Fruit fly (Drosophila melanogaster) whole organism, embryonic: ENCODE data around the gene CG14655.

Source experiments
- ATbp ChIP-seq: fragments of 200-800 bp; sonication (Bioruptor generic); optimal IDR thresholded peaks from 2 replicates; lab custom pipeline; 2017; ENCODE audit warnings: missing biosample characterization, mild to moderate bottlenecking, missing genetic modification characterization, missing genetic modification reagents
- Adf1 ChIP-seq: fragments of 200-800 bp; sonication (Bioruptor generic); IDR thresholded peaks from 2 replicates; pipeline ENCODE4 v1.3.6; 2022; ENCODE audit warnings: missing biosample characterization, missing genetic modification characterization
- Blimp-1 ChIP-seq: fragments of 200-800 bp; sonication (Bioruptor generic); optimal IDR thresholded peaks from 3 replicates; lab custom pipeline; 2018; ENCODE audit warnings: missing biosample characterization, missing genetic modification characterization, mild to moderate bottlenecking, moderate library complexity, missing genetic modification reagents
- CG10431 ChIP-seq: fragments of 200-800 bp; sonication (Bioruptor generic); optimal IDR thresholded peaks from 3 replicates; lab custom pipeline; 2018; ENCODE audit warnings: missing biosample characterization, mild to moderate bottlenecking, missing genetic modification characterization
- CG10462 ChIP-seq: fragments of 200-800 bp; sonication (Bioruptor generic); optimal IDR thresholded peaks from 2 replicates; lab custom pipeline; 2016; ENCODE audit warnings: missing biosample characterization, missing genetic modification characterization
- CG10654 ChIP-seq: fragments of 200-800 bp; sonication (Bioruptor generic); optimal IDR thresholded peaks from 2 replicates; lab custom pipeline; 2016; ENCODE audit warnings: missing biosample characterization, missing genetic modification characterization
- CG10979 ChIP-seq: fragments of 200-800 bp; sonication (Bioruptor generic); optimal IDR thresholded peaks from 2 replicates; lab custom pipeline; 2018; ENCODE audit warnings: missing biosample characterization, mild to moderate bottlenecking, missing genetic modification characterization, moderate library complexity
- CG11504 ChIP-seq: fragments of 200-800 bp; sonication (Bioruptor generic); optimal IDR thresholded peaks from 3 replicates; lab custom pipeline; 2019; ENCODE audit warnings: missing biosample characterization, mild to moderate bottlenecking, missing genetic modification characterization, moderate library complexity
- CG11695 ChIP-seq: fragments of 200-800 bp; sonication (Bioruptor generic); IDR thresholded peaks from 3 replicates; pipeline ENCODE4 v1.3.6; 2022; ENCODE audit warnings: missing biosample characterization, missing genetic modification characterization
- CG17361 ChIP-seq: fragments of 200-800 bp; sonication (Bioruptor generic); IDR thresholded peaks from 3 replicates; pipeline ENCODE4 v1.3.6; 2022; ENCODE audit warnings: missing biosample characterization, missing genetic modification characterization
- CG2875 ChIP-seq: fragments of 200-800 bp; sonication (Bioruptor generic); optimal IDR thresholded peaks from 2 replicates; lab custom pipeline; 2017; ENCODE audit warnings: missing biosample characterization, mild to moderate bottlenecking, missing genetic modification characterization, missing genetic modification reagents
- CG30403 ChIP-seq: fragments of 200-800 bp; sonication (Bioruptor generic); optimal IDR thresholded peaks from 3 replicates; lab custom pipeline; 2016; ENCODE audit warnings: missing biosample characterization, missing genetic modification characterization
- CG3281 ChIP-seq: fragments of 200-800 bp; sonication (Bioruptor generic); optimal IDR thresholded peaks from 3 replicates; lab custom pipeline; 2017; ENCODE audit warnings: missing biosample characterization, mild to moderate bottlenecking, missing genetic modification characterization
- CG6791 ChIP-seq: fragments of 200-800 bp; sonication (Bioruptor generic); IDR thresholded peaks from 3 replicates; pipeline ENCODE4 v1.3.6; 2022; ENCODE audit warnings: missing biosample characterization, missing genetic modification characterization; ENCODE audit not compliant: partially characterized antibody
- CG7839 ChIP-seq: fragments of 200-800 bp; sonication (Bioruptor generic); optimal IDR thresholded peaks from 3 replicates; lab custom pipeline; 2018; ENCODE audit warnings: missing biosample characterization, mild to moderate bottlenecking, missing genetic modification characterization, moderate library complexity
- CG8388 ChIP-seq: fragments of 200-800 bp; sonication (Bioruptor generic); optimal IDR thresholded peaks from 2 replicates; lab custom pipeline; 2019; ENCODE audit warnings: missing biosample characterization, mild to moderate bottlenecking, missing genetic modification characterization, moderate library complexity
- Camta ChIP-seq: fragments of 200-800 bp; sonication (Bioruptor generic); optimal IDR thresholded peaks from 2 replicates; lab custom pipeline; 2016; ENCODE audit warnings: missing biosample characterization, missing genetic modification characterization
- D19A ChIP-seq: fragments of 200-800 bp; optimal IDR thresholded peaks from 3 replicates; lab custom pipeline; 2019; ENCODE audit warnings: missing biosample characterization, mild to moderate bottlenecking, missing genetic modification characterization, moderate library complexity
- Dbx ChIP-seq: fragments of 200-800 bp; sonication (Bioruptor generic); IDR thresholded peaks from 3 replicates; pipeline ENCODE4 v1.3.6; 2022; ENCODE audit warnings: missing biosample characterization, missing genetic modification characterization
- Doc3 ChIP-seq: fragments of 200-800 bp; sonication (Bioruptor generic); IDR thresholded peaks from 3 replicates; pipeline ENCODE4 v1.3.6; 2022; ENCODE audit warnings: missing biosample characterization, missing genetic modification characterization; ENCODE audit not compliant: partially characterized antibody
- Pdp1 ChIP-seq, 2 experiments: fragments of 200-800 bp; sonication (Bioruptor generic); optimal IDR thresholded peaks; 3 replicates each; lab custom pipeline; 2016; ENCODE audit warnings: missing biosample characterization in 2 of 2, missing genetic modification characterization in 2 of 2, mild to moderate bottlenecking in 1 of 2, moderate library complexity in 1 of 2
- Sox100B ChIP-seq: fragments of 200-800 bp; sonication (Bioruptor generic); optimal IDR thresholded peaks from 3 replicates; lab custom pipeline; 2018; ENCODE audit warnings: missing biosample characterization, mild to moderate bottlenecking, missing genetic modification characterization
- Sox102F ChIP-seq: fragments of 200-800 bp; sonication (Bioruptor generic); optimal IDR thresholded peaks from 2 replicates; lab custom pipeline; 2018; ENCODE audit warnings: missing biosample characterization, mild to moderate bottlenecking, missing genetic modification characterization, moderate library complexity
- Spps ChIP-seq: fragments of 200-800 bp; sonication (Bioruptor generic); optimal IDR thresholded peaks from 2 replicates; lab custom pipeline; 2018; ENCODE audit warnings: missing biosample characterization, mild to moderate bottlenecking, missing genetic modification characterization
- Stat92E ChIP-seq, 3 experiments: fragments of >200 bp in 2 of 3; fragments of 200-800 bp in 1 of 3; sonication (Bioruptor generic) in 1 of 3; optimal IDR thresholded peaks; 2 replicates each; lab custom pipeline; 2017 to 2019; ENCODE audit warnings: missing biosample characterization in 3 of 3, missing genetic modification characterization in 3 of 3, mild to moderate bottlenecking in 1 of 3, moderate library complexity in 1 of 3
- Trl ChIP-seq, 3 experiments: fragments of >200 bp in 2 of 3; fragments of 200-800 bp in 1 of 3; sonication (Bioruptor generic) in 1 of 3; optimal IDR thresholded peaks; 2 replicates in 1 of 3; 3 replicates in 2 of 3; lab custom pipeline; 2016 to 2017; ENCODE audit warnings: missing biosample characterization in 1 of 3, missing genetic modification characterization in 1 of 3
- ato ChIP-seq: fragments of 200-800 bp; sonication (Bioruptor generic); IDR thresholded peaks from 2 replicates; pipeline ENCODE4 v1.3.6; 2022; ENCODE audit warnings: missing biosample characterization, missing genetic modification characterization; ENCODE audit not compliant: partially characterized antibody
- dmrt11E ChIP-seq: fragments of 200-800 bp; sonication (Bioruptor generic); optimal IDR thresholded peaks from 3 replicates; lab custom pipeline; 2018; ENCODE audit warnings: missing biosample characterization, mild to moderate bottlenecking, missing genetic modification characterization, moderate library complexity
- dmrt99B ChIP-seq: fragments of 200-800 bp; sonication (Bioruptor generic); optimal IDR thresholded peaks from 2 replicates; lab custom pipeline; 2018; ENCODE audit warnings: missing biosample characterization, mild to moderate bottlenecking, missing genetic modification characterization, moderate library complexity
- eve ChIP-seq, 2 experiments: fragments of >200 bp; optimal IDR thresholded peaks; 2 replicates each; lab custom pipeline; 2017; ENCODE audit warnings: missing biosample characterization in 2 of 2, missing genetic modification characterization in 2 of 2
- fd96Cb ChIP-seq: fragments of 200-800 bp; sonication (Bioruptor generic); optimal IDR thresholded peaks from 2 replicates; lab custom pipeline; 2018; ENCODE audit warnings: missing biosample characterization, mild to moderate bottlenecking, missing genetic modification characterization, moderate library complexity
- inv ChIP-seq: fragments of 200-800 bp; sonication (Bioruptor generic); IDR thresholded peaks from 2 replicates; pipeline ENCODE4 v1.3.6; 2022; ENCODE audit warnings: missing biosample characterization, missing genetic modification characterization; ENCODE audit not compliant: partially characterized antibody
- nmo ChIP-seq: fragments of 200-800 bp; sonication (Bioruptor generic); optimal IDR thresholded peaks from 2 replicates; lab custom pipeline; 2018; ENCODE audit warnings: missing biosample characterization, mild to moderate bottlenecking, missing genetic modification characterization, moderate library complexity
- pan ChIP-seq, 4 experiments: fragments of >200 bp in 3 of 4; fragments of 200-800 bp in 1 of 4; sonication (Bioruptor generic) in 1 of 4; optimal IDR thresholded peaks in 3 of 4; IDR thresholded peaks in 1 of 4; 2 replicates each; pipeline versions ENCODE4 v1.3.6 to Lab custom; 2017 to 2022; ENCODE audit warnings: missing biosample characterization in 2 of 4, missing genetic modification characterization in 2 of 4, mixed read lengths in 1 of 4
- pb ChIP-seq: fragments of 200-800 bp; sonication (Bioruptor generic); optimal IDR thresholded peaks from 3 replicates; lab custom pipeline; 2016; ENCODE audit warnings: missing biosample characterization, missing genetic modification characterization
- phol ChIP-seq: fragments of 200-800 bp; sonication (Bioruptor generic); optimal IDR thresholded peaks from 3 replicates; lab custom pipeline; 2018; ENCODE audit warnings: missing biosample characterization, mild to moderate bottlenecking, missing genetic modification characterization, moderate library complexity
- run ChIP-seq: fragments of 200-800 bp; sonication (Bioruptor generic); optimal IDR thresholded peaks from 3 replicates; lab custom pipeline; 2018; ENCODE audit warnings: missing biosample characterization, mild to moderate bottlenecking, missing genetic modification characterization
- shn ChIP-seq: fragments of 200-800 bp; sonication (Bioruptor generic); optimal IDR thresholded peaks from 3 replicates; lab custom pipeline; 2016; ENCODE audit warnings: missing biosample characterization, missing genetic modification characterization
- tio ChIP-seq: fragments of 200-800 bp; sonication (Bioruptor generic); optimal IDR thresholded peaks from 2 replicates; lab custom pipeline; 2017; ENCODE audit warnings: missing biosample characterization, missing genetic modification characterization, inconsistent platforms
- trem ChIP-seq: fragments of 200-800 bp; optimal IDR thresholded peaks from 3 replicates; lab custom pipeline; 2019; ENCODE audit warnings: missing biosample characterization, mild to moderate bottlenecking, missing genetic modification characterization, moderate library complexity
- wor ChIP-seq: fragments of 200-800 bp; sonication (Bioruptor generic); IDR thresholded peaks from 2 replicates; pipeline ENCODE4 v1.3.6; 2022; ENCODE audit warnings: missing biosample characterization, missing genetic modification characterization
- yki ChIP-seq: fragments of >200 bp; optimal IDR thresholded peaks from 3 replicates; lab custom pipeline; 2018
- zf30C ChIP-seq: fragments of 200-800 bp; sonication (Bioruptor generic); optimal IDR thresholded peaks from 3 replicates; lab custom pipeline; 2018; ENCODE audit warnings: missing biosample characterization, mild to moderate bottlenecking, missing genetic modification characterization
- zfh1 ChIP-seq: fragments of 200-800 bp; sonication (Bioruptor generic); IDR thresholded peaks from 3 replicates; pipeline ENCODE4 v1.3.6; 2022; ENCODE audit warnings: missing biosample characterization, missing genetic modification characterization

The CG14655 gene

DNA sequence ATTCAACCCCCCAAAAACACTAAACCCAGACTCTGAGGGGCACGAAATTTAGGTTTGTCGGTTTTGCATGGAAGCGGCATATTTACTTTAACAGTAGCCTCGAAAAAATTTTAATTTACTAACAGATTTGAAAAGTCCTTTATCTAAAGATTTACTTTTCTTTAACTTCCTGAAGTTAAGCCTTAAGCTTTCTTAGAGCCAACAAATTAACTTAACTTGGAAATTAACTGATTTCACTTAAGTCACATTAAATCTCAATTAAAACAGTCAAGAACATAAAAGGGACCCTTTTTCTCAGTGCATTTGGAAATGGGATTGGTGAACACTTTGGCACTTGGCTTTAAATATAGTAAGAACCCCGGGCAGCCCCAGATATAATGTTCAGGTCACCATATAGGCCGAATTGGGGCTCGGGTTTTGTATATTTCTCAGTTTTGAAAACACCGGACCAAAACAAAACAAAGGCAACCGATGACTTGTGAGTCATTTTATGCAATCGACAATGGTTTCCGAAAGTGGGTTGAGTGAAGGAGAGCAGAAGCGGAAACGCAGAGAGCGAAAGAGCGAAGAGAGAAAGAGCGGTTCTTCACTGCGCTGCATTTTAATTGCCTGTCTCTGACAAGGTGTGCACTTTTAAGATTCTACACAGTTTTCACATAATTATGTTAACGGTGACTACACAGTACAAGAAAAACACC is 41.5 kb downstream of the CG14655 start (continued):
- TF ChIP-seq phol = peak; percentile 40
- no peak for TF ChIP-seq pan (optimal IDR thresholded peaks at IDR 0.05; lab: Kevin White, UChicago)
- no peak for TF ChIP-seq pan (GFP tag; optimal IDR thresholded peaks at IDR 0.05 in 1 of 2, IDR thresholded peaks at IDR 0.05 in 1 of 2)
- TF ChIP-seq pb (GFP tag; lab: Kevin White, UChicago) = no peak
- peak; percentile 78 for TF ChIP-seq yki
- peak; percentile 24 for TF ChIP-seq CG10979 (tag; lab: Kevin White, UChicago)
- TF ChIP-seq tio = peak; percentile 7
- TF ChIP-seq wor (GFP tag; lab: Robert Waterston, UW) = no peak
- TF ChIP-seq run (tag; lab: Kevin White, UChicago) = no peak
- no peak for TF ChIP-seq CG10654 (GFP tag; lab: Kevin White, UChicago)
- TF ChIP-seq trem (tag; lab: Kevin White, UChicago) = no peak
- peak; percentile 22 for TF ChIP-seq dmrt99B (tag; lab: Kevin White, UChicago)
- TF ChIP-seq D19A (tag; lab: Kevin White, UChicago) = peak; percentile 30
- peak; percentile 34 for TF ChIP-seq CG11504 (tag; lab: Kevin White, UChicago)
- peak; percentile 7 for TF ChIP-seq CG2875
- TF ChIP-seq CG30403 (GFP tag; lab: Kevin White, UChicago) = peak; percentile 12
- TF ChIP-seq fd96Cb = peak; percentile 15
- peak; percentile 8 for TF ChIP-seq Sox100B (GFP tag; lab: Kevin White, UChicago)
- peak; percentile 11 for TF ChIP-seq CG8388 (GFP tag; lab: Kevin White, UChicago)
- TF ChIP-seq CG10462 (GFP tag; lab: Kevin White, UChicago) = peak; percentile 1
- no peak for TF ChIP-seq inv
- peak; percentile 79 to 95 for TF ChIP-seq Trl (optimal IDR thresholded peaks at IDR 0.05; lab: Kevin White, UChicago)
- TF ChIP-seq Trl (GFP tag; optimal IDR thresholded peaks at IDR 0.05; lab: Kevin White, UChicago) = no peak
- TF ChIP-seq Doc3 (GFP tag; lab: Robert Waterston, UW) = no peak
- TF ChIP-seq Adf1 (GFP tag; lab: Robert Waterston, UW) = no peak
- peak in 1 of 3 experiments; percentile 43 for TF ChIP-seq Stat92E (GFP tag; optimal IDR thresholded peaks at IDR 0.05; lab: Kevin White, UChicago)
- TF ChIP-seq Dbx (GFP tag; lab: Robert Waterston, UW) = no peak
- peak; percentile 2 for TF ChIP-seq Blimp-1 (GFP tag; lab: Kevin White, UChicago)

- peak; percentile 1 for TF ChIP-seq dmrt11E
- peak; percentile 39 for TF ChIP-seq CG7839 (tag; lab: Kevin White, UChicago)
- TF ChIP-seq CG11695 (GFP tag; lab: Robert Waterston, UW) = 0 out of 3 replicates have a peak, but pooled peaks have one; percentile 5
- TF ChIP-seq CG30403 (GFP tag; lab: Kevin White, UChicago) = peak; percentile 53
- 0 out of 3 replicates have a peak, but pooled peaks have one; percentile 26 for TF ChIP-seq zfh1
- peak; percentile 29 for TF ChIP-seq CG3281 (GFP tag; lab: Kevin White, UChicago)
- peak; percentile 19 for TF ChIP-seq ATbp (GFP tag; lab: Kevin White, UChicago)
- TF ChIP-seq eve (GFP tag; optimal IDR thresholded peaks at IDR 0.05; lab: Kevin White, UChicago) = peak in 1 of 2 experiments; percentile 56
- TF ChIP-seq Camta (GFP tag; lab: Kevin White, UChicago) = peak; percentile 7
- peak; percentile 70; the same call in 1 of the 2 replicates for TF ChIP-seq ato (GFP tag; lab: Robert Waterston, UW)
- TF ChIP-seq CG17361 (GFP tag; lab: Robert Waterston, UW) = peak; percentile 77
- TF ChIP-seq shn (GFP tag; lab: Kevin White, UChicago) = no peak
- TF ChIP-seq Spps (tag; lab: Kevin White, UChicago) = no peak
- TF ChIP-seq Pdp1 (GFP tag; optimal IDR thresholded peaks at IDR 0.05; lab: Kevin White, UChicago) = peak in 1 of 2 experiments; percentile 16
- TF ChIP-seq nmo (GFP tag; lab: Kevin White, UChicago) = peak; percentile 55
- TF ChIP-seq CG6791 (GFP tag; lab: Robert Waterston, UW) = peak; percentile 92
- no peak for TF ChIP-seq Trl (optimal IDR thresholded peaks at IDR 0.05; lab: Kevin White, UChicago)
- no peak for TF ChIP-seq Trl (GFP tag; optimal IDR thresholded peaks at IDR 0.05; lab: Kevin White, UChicago)
- TF ChIP-seq Sox102F (GFP tag; lab: Kevin White, UChicago) = peak; percentile 20
- TF ChIP-seq dmrt99B (tag; lab: Kevin White, UChicago) = peak; percentile 48
- no peak for TF ChIP-seq CG10431
- no peak for TF ChIP-seq zf30C (GFP tag; lab: Kevin White, UChicago)
Observed at dm6 chr3R:4731828-4732657, 48.1 kb downstream of the CG14655 start, which contains the start of gene Nep2. TSS of gene Nep2 (minus strand) at chr3R:4731878.
